Worm (Caenorhabditis elegans): ENCODE results near the gene W08F4.12.

DNA sequence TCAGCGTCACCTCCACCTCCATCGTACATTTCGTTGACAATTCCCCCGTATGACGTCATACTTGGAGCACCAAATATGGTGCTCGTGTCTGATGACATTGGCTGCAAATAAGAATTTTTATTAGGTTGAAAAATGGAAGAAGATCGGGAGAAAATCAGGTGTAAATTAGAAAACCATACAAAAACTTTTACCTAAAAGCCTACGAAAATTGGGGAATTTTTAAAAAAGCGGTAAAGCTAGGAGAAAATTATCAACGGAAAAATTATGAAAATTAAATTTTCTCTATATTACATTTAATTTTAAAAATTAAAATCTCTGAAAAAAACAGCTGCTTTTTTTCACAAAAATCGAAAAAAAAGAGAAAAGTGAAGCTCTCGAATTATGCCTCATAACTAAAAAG lies 40.2 kb upstream of the W08F4.12 start, which contains the start of gene T04B8.5:
- no peak for TF ChIP-seq sdc-2 (tag; optimal IDR thresholded peaks at IDR 0.05)
- TF ChIP-seq F13H6.1 (tag; optimal IDR thresholded peaks at IDR 0.05): no peak
- TF ChIP-seq nfya-1 (tag; optimal IDR thresholded peaks at IDR 0.05): no peak
- no peak for TF ChIP-seq sox-4 (tag; optimal IDR thresholded peaks at IDR 0.05)
- TF ChIP-seq ets-4 (tag; optimal IDR thresholded peaks at IDR 0.05): no peak
- no peak for TF ChIP-seq fkh-10 (GFP tag; optimal IDR thresholded peaks at IDR 0.05)
- TF ChIP-seq nhr-11 (tag; optimal IDR thresholded peaks at IDR 0.05): no peak
- TF ChIP-seq lim-6 (tag; optimal IDR thresholded peaks at IDR 0.05): no peak
- TF ChIP-seq zip-5 (tag; optimal IDR thresholded peaks at IDR 0.05): no peak
